Worm (Caenorhabditis elegans): ENCODE data around the gene sel-2.

- no peak for TF ChIP-seq nhr-102 (tag; optimal IDR thresholded peaks at IDR 0.05)
- no peak for TF ChIP-seq ztf-11 (tag; optimal IDR thresholded peaks at IDR 0.05)
- TF ChIP-seq nhr-77 (tag; optimal IDR thresholded peaks at IDR 0.05) = no peak
- TF ChIP-seq lin-38 (GFP tag; IDR thresholded peaks at IDR 0.05) = no peak
- TF ChIP-seq hlh-11 (tag; optimal IDR thresholded peaks at IDR 0.05) = peak; percentile 44
- no peak for TF ChIP-seq madf-5 (GFP tag; IDR thresholded peaks at IDR 0.05)
These were observed 11.9 kb downstream of the sel-2 start, which contains the start of gene mab-21 for ce11 chrIII:4600139-4600762.
